Fruit fly (Drosophila melanogaster): ENCODE results near the gene CG17104.

Gene CG17104

dm6 chr2L:10694053-10694618 is 17.1 kb downstream of the CG17104 start, which contains the start of gene CG17108:
Gene CG17108, minus strand, starts transcription at chr2L:10694103.
- TF ChIP-seq mld (GFP tag; IDR thresholded peaks at IDR 0.05; ENCODE audit: partially characterized antibody) = no peak
- TF ChIP-seq Fer3 (tag; optimal IDR thresholded peaks at IDR 0.05) = no peak

DNA sequence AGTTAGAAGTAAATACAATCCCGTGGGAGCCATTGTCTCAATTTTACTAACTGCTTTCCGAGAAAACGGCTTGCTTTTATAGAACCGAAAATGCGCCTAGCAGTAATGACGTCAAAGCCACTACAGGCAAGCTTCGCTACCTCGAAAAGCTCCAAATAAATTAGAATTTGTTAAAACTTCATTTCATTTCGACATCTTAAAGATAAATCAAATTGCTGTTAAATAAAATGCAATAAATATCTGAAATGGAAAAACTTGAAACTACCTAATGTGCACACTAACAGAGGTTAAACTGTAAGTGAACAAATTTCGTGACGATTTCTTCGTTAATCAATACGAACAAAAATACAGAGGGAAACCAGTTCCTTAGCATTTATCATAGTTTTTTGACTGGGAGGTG is 21.0 kb downstream of the CG17104 start, which contains the start of gene CG7300:
Gene CG7300, minus strand, starts transcription at position 52 of the 400 bp plus-strand sequence.
- TF ChIP-seq CG12391 (tag; optimal IDR thresholded peaks at IDR 0.05) (peak; percentile 58), grau (tag; optimal IDR thresholded peaks at IDR 0.05) (peak; percentile 89), Nf-YC (tag; optimal IDR thresholded peaks at IDR 0.05) (no peak), tna (GFP tag; IDR thresholded peaks at IDR 0.05; ENCODE audit: partially characterized antibody) (no peak), ase (GFP tag; IDR thresholded peaks at IDR 0.05) (peak; percentile 33; the same call in 1 of the 3 replicates), CG18599 (GFP tag; optimal IDR thresholded peaks at IDR 0.05) (peak; percentile 58), CG16779 (GFP tag; IDR thresholded peaks at IDR 0.05) (no peak), kah (GFP tag; optimal IDR thresholded peaks at IDR 0.05) (no peak), CG12219 (GFP tag; optimal IDR thresholded peaks at IDR 0.05) (peak; percentile 23), HLH3B (GFP tag; IDR thresholded peaks at IDR 0.05) (no peak), CG10366 (GFP tag; IDR thresholded peaks at IDR 0.05) (peak; percentile 58; the same call in 1 of the 2 replicates), CG9932 (GFP tag; IDR thresholded peaks at IDR 0.05) (peak; percentile 70), E2f1 (GFP tag; IDR thresholded peaks at IDR 0.05) (peak; percentile 41; the same call in 1 of the 2 replicates), zfh1 (GFP tag; IDR thresholded peaks at IDR 0.05) (peak; percentile 50; the same call in 2 of the 3 replicates), CG15269 (tag; optimal IDR thresholded peaks at IDR 0.05) (peak; percentile 64), CkIIα-i1 (GFP tag; IDR thresholded peaks at IDR 0.05) (no peak), fd3F (GFP tag; optimal IDR thresholded peaks at IDR 0.05) (peak; percentile 54), sisA (GFP tag; IDR thresholded peaks at IDR 0.05) (peak; percentile 27; the same call in 1 of the 2 replicates), CG1233 (GFP tag; optimal IDR thresholded peaks at IDR 0.05) (peak; percentile 52), Nf-YB (GFP tag; optimal IDR thresholded peaks at IDR 0.05) (peak; percentile 5), Hey (tag; optimal IDR thresholded peaks at IDR 0.05) (no peak), CG33213 (GFP tag; optimal IDR thresholded peaks at IDR 0.05) (peak; percentile 35), CG6689 (GFP tag; IDR thresholded peaks at IDR 0.05) (peak; percentile 57), slou (GFP tag; optimal IDR thresholded peaks at IDR 0.05) (peak; percentile 21), Ptx1 (GFP tag; IDR thresholded peaks at IDR 0.05) (peak; percentile 63), CG14860 (GFP tag; IDR thresholded peaks at IDR 0.05; ENCODE audit: partially characterized antibody) (no peak), unpg (GFP tag; optimal IDR thresholded peaks at IDR 0.05) (peak; percentile 65), MTF-1 (GFP tag; optimal IDR thresholded peaks at IDR 0.05; ENCODE audit: borderline replicate concordance) (no peak), lilli (GFP tag; optimal IDR thresholded peaks at IDR 0.05) (peak; percentile 62), CG10959 (GFP tag; IDR thresholded peaks at IDR 0.05) (no peak), lola (GFP tag; optimal IDR thresholded peaks at IDR 0.05) (peak in 1 of 3 experiments; percentile 21), amos (GFP tag; IDR thresholded peaks at IDR 0.05; ENCODE audit: partially characterized antibody) (no peak), al (GFP tag; IDR thresholded peaks at IDR 0.05) (peak; percentile 73), CG10274 (GFP tag; optimal IDR thresholded peaks at IDR 0.05) (peak; percentile 9), bab2 (GFP tag; optimal IDR thresholded peaks at IDR 0.05) (peak; percentile 24), Sox100B (GFP tag; optimal IDR thresholded peaks at IDR 0.05) (peak; percentile 12), HHEX (GFP tag; optimal IDR thresholded peaks at IDR 0.05) (peak; percentile 35), dmrt11E (tag; optimal IDR thresholded peaks at IDR 0.05) (peak; percentile 24), CHES-1-like (GFP tag; optimal IDR thresholded peaks at IDR 0.05) (no peak), CG17612 (GFP tag; IDR thresholded peaks at IDR 0.05) (0 out of 2 replicates have a peak, but pooled peaks have one; percentile 25), CG3407 (GFP tag; optimal IDR thresholded peaks at IDR 0.05) (no peak), ind (GFP tag; optimal IDR thresholded peaks at IDR 0.05) (peak; percentile 63), klu (GFP tag; IDR thresholded peaks at IDR 0.05) (no peak), TFAM (GFP tag; optimal IDR thresholded peaks at IDR 0.05) (no peak), peb (GFP tag; IDR thresholded peaks at IDR 0.05) (peak; percentile 31; the same call in 1 of the 2 replicates)
